Worm (Caenorhabditis elegans) whole organism, mixed stage, embryonic: ENCODE measurements around the gene ifc-1.

Experiments used
- M03D4.4 ChIP-seq: sonication (generic microtip); optimal IDR thresholded peaks from 2 replicates; lab custom pipeline; 2017; ENCODE audit warnings: mild to moderate bottlenecking, missing genetic modification characterization, missing compliant biosample characterization
- bed-3 ChIP-seq: fragments of 200-800 bp; sonication (Bioruptor generic); optimal IDR thresholded peaks from 3 replicates; lab custom pipeline; 2018; ENCODE audit warnings: mild to moderate bottlenecking, missing genetic modification characterization, moderate library complexity, missing compliant biosample characterization
- blmp-1 ChIP-seq: fragments of 150-350 bp; optimal IDR thresholded peaks from 2 replicates; lab custom pipeline; 2014; ENCODE audit warnings: missing biosample characterization, missing genetic modification characterization
- ceh-39 ChIP-seq: fragments of 150-350 bp; optimal IDR thresholded peaks from 2 replicates; lab custom pipeline; 2014; ENCODE audit warnings: missing biosample characterization, missing genetic modification characterization
- ceh-43 ChIP-seq: fragments of 200-800 bp; sonication (Bioruptor generic); optimal IDR thresholded peaks from 2 replicates; lab custom pipeline; 2018; ENCODE audit warnings: mild to moderate bottlenecking, missing genetic modification characterization, moderate library complexity, missing compliant biosample characterization
- ceh-83 ChIP-seq: fragments of 200-800 bp; sonication (Bioruptor generic); optimal IDR thresholded peaks from 2 replicates; lab custom pipeline; 2018; ENCODE audit warnings: mild to moderate bottlenecking, missing genetic modification characterization, missing compliant biosample characterization
- ces-1 ChIP-seq: fragments of 150-350 bp; optimal IDR thresholded peaks from 2 replicates; lab custom pipeline; 2014; ENCODE audit warnings: missing biosample characterization, missing genetic modification reagents, missing genetic modification characterization
- cnd-1 ChIP-seq: fragments of 200-800 bp; sonication (Bioruptor generic); optimal IDR thresholded peaks from 2 replicates; lab custom pipeline; 2018; ENCODE audit warnings: mild to moderate bottlenecking, missing genetic modification characterization, missing compliant biosample characterization
- drap-1 ChIP-seq: fragments of 200-800 bp; sonication (Bioruptor generic); optimal IDR thresholded peaks from 3 replicates; lab custom pipeline; 2018; ENCODE audit warnings: mild to moderate bottlenecking, missing genetic modification characterization, missing compliant biosample characterization
- elt-3 ChIP-seq: fragments of 150-350 bp; optimal IDR thresholded peaks from 2 replicates; lab custom pipeline; 2014; ENCODE audit warnings: missing biosample characterization, missing genetic modification characterization
- flh-1 ChIP-seq: fragments of 200-800 bp; sonication (Bioruptor generic); optimal IDR thresholded peaks from 2 replicates; lab custom pipeline; 2018; ENCODE audit warnings: mild to moderate bottlenecking, missing genetic modification characterization, moderate library complexity, missing compliant biosample characterization
- ham-2 ChIP-seq: fragments of 200-800 bp; sonication (Bioruptor generic); optimal IDR thresholded peaks from 2 replicates; lab custom pipeline; 2018; ENCODE audit warnings: mild to moderate bottlenecking, missing genetic modification characterization, missing compliant biosample characterization
- hlh-1 ChIP-seq: fragments of 150-350 bp; optimal IDR thresholded peaks from 2 replicates; lab custom pipeline; 2014; ENCODE audit warnings: missing biosample characterization, missing genetic modification reagents, missing genetic modification characterization
- lin-13 ChIP-seq: fragments of 150-350 bp; optimal IDR thresholded peaks from 2 replicates; lab custom pipeline; 2014; ENCODE audit warnings: missing biosample characterization, missing genetic modification characterization
- lin-32 ChIP-seq: fragments of 200-800 bp; sonication (Bioruptor generic); optimal IDR thresholded peaks from 2 replicates; lab custom pipeline; 2018; ENCODE audit warnings: mild to moderate bottlenecking, missing genetic modification characterization, missing compliant biosample characterization
- lsy-2 ChIP-seq: fragments of 150-350 bp; optimal IDR thresholded peaks from 2 replicates; lab custom pipeline; 2014; ENCODE audit warnings: missing biosample characterization, missing genetic modification characterization
- mab-5 ChIP-seq: fragments of 150-350 bp; optimal IDR thresholded peaks from 2 replicates; lab custom pipeline; 2014; ENCODE audit warnings: missing biosample characterization, missing genetic modification characterization
- mep-1 ChIP-seq: fragments of 150-350 bp; optimal IDR thresholded peaks from 2 replicates; lab custom pipeline; 2017; ENCODE audit warnings: missing biosample characterization, missing genetic modification reagents, missing genetic modification characterization, inconsistent platforms
- mls-2 ChIP-seq: sonication (generic microtip); optimal IDR thresholded peaks from 2 replicates; lab custom pipeline; 2016; ENCODE audit warnings: mild to moderate bottlenecking, missing genetic modification characterization, moderate library complexity, missing compliant biosample characterization
- nhr-12 ChIP-seq: fragments of 150-350 bp; optimal IDR thresholded peaks from 2 replicates; lab custom pipeline; 2014; ENCODE audit warnings: missing biosample characterization, missing genetic modification characterization
- nhr-2 ChIP-seq: fragments of 150-350 bp; optimal IDR thresholded peaks from 2 replicates; lab custom pipeline; 2014; ENCODE audit warnings: missing biosample characterization, missing genetic modification characterization
- nhr-28 ChIP-seq: fragments of 150-350 bp; optimal IDR thresholded peaks from 2 replicates; lab custom pipeline; 2014; ENCODE audit warnings: missing biosample characterization, missing genetic modification characterization
- nhr-76 ChIP-seq: sonication (generic microtip); optimal IDR thresholded peaks from 2 replicates; lab custom pipeline; 2017; ENCODE audit warnings: missing biosample characterization, missing genetic modification characterization
- pha-4 ChIP-seq: fragments of 150-350 bp; optimal IDR thresholded peaks from 2 replicates; lab custom pipeline; 2018; ENCODE audit warnings: missing biosample characterization, missing genetic modification reagents, missing genetic modification characterization
- sem-2 ChIP-seq: fragments of 200-800 bp; sonication (Bioruptor generic); optimal IDR thresholded peaks from 2 replicates; lab custom pipeline; 2018; ENCODE audit warnings: mild to moderate bottlenecking, missing genetic modification characterization, missing compliant biosample characterization
- snpc-4 ChIP-seq: fragments of 150-350 bp; optimal IDR thresholded peaks from 2 replicates; lab custom pipeline; 2014; ENCODE audit warnings: missing biosample characterization, missing genetic modification characterization
- sptf-1 ChIP-seq: sonication (generic microtip); optimal IDR thresholded peaks from 2 replicates; lab custom pipeline; 2017; ENCODE audit warnings: mild to moderate bottlenecking, missing genetic modification characterization, moderate library complexity, missing compliant biosample characterization
- unc-120 ChIP-seq: sonication (generic microtip); optimal IDR thresholded peaks from 2 replicates; lab custom pipeline; 2017; ENCODE audit warnings: missing genetic modification characterization, missing compliant biosample characterization; ENCODE audit not compliant: poor library complexity, severe bottlenecking
- unc-39 ChIP-seq: fragments of 150-350 bp; optimal IDR thresholded peaks from 2 replicates; lab custom pipeline; 2014; ENCODE audit warnings: missing biosample characterization, missing genetic modification characterization
- unc-62 ChIP-seq: fragments of 150-350 bp; optimal IDR thresholded peaks from 2 replicates; lab custom pipeline; 2014; ENCODE audit warnings: missing biosample characterization, missing genetic modification reagents, missing genetic modification characterization
- zip-8 ChIP-seq: fragments of 150-350 bp; optimal IDR thresholded peaks from 2 replicates; lab custom pipeline; 2014; ENCODE audit warnings: missing biosample characterization, missing genetic modification characterization
- ztf-11 ChIP-seq: fragments of 150-350 bp; optimal IDR thresholded peaks from 2 replicates; lab custom pipeline; 2014; ENCODE audit warnings: missing biosample characterization, missing genetic modification characterization

ifc-1 gene

DNA sequence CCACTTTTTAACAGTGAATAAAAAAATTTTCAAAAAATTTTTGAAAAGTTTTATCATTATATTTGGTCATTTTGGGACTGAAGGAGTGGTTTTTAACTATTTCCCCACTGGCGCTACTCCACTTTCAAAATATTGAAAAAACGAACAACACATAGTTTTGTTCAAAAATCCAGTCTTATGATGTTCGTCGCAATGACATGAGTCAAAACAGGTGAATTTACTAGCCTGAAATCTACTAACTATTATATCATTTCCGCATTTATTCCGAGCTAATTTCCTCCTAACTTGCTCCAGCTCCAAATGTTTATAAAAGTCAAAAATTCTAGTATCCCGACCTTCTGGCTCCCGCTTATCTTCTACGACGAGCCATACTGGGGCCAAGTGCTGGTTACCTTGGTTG lies 3.2 kb downstream of the ifc-1 start, which contains the start of gene sre-24:
Gene sre-24 (plus strand): TSS at position 301 of the 400 bp plus-strand sequence.
- TF ChIP-seq nhr-76 (tag; lab: Kevin White, UChicago) (no peak), nhr-12 (tag; lab: Kevin White, UChicago) (no peak), ham-2 (GFP tag; lab: Kevin White, UChicago) (no peak), drap-1 (GFP tag; lab: Kevin White, UChicago) (no peak), snpc-4 (tag; lab: Kevin White, UChicago) (no peak), lin-32 (GFP tag; lab: Kevin White, UChicago) (no peak), pha-4 (tag; lab: Kevin White, UChicago) (no peak), ztf-11 (tag; lab: Kevin White, UChicago) (no peak), mep-1 (tag; lab: Kevin White, UChicago) (no peak), bed-3 (GFP tag; lab: Kevin White, UChicago) (no peak), blmp-1 (no peak), hlh-1 (tag; lab: Kevin White, UChicago) (no peak)

DNA sequence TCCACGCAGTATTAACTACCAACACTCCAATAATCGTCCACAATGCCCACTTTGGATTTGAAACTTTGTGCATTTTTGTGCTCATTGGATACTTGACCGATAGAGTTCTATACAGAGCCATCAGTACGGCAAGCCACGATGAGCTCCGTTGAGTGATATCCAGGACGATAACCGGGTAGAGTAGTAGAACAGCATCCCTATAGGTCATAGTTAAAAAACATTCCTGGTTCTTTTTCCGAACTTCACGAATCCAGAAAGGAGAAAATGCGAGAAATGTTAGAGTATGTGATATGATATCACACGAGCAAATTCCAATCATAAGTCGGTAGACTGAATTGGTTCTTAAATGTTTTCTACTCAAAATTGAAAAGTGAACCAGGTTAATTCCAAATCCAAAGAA lies 7.1 kb downstream of the ifc-1 start:
- no peak for TF ChIP-seq lsy-2 (tag; lab: Kevin White, UChicago)
- no peak for TF ChIP-seq hlh-1 (tag; lab: Kevin White, UChicago)
- no peak for TF ChIP-seq drap-1 (GFP tag; lab: Kevin White, UChicago)
- no peak for TF ChIP-seq ceh-43 (GFP tag; lab: Kevin White, UChicago)
- no peak for TF ChIP-seq cnd-1
- no peak for TF ChIP-seq unc-62
- no peak for TF ChIP-seq ces-1 (GFP tag; lab: Kevin White, UChicago)
- TF ChIP-seq mep-1 (tag; lab: Kevin White, UChicago) = no peak
- no peak for TF ChIP-seq flh-1 (GFP tag; lab: Kevin White, UChicago)
- TF ChIP-seq, all 35 proteins: peak for 0

DNA sequence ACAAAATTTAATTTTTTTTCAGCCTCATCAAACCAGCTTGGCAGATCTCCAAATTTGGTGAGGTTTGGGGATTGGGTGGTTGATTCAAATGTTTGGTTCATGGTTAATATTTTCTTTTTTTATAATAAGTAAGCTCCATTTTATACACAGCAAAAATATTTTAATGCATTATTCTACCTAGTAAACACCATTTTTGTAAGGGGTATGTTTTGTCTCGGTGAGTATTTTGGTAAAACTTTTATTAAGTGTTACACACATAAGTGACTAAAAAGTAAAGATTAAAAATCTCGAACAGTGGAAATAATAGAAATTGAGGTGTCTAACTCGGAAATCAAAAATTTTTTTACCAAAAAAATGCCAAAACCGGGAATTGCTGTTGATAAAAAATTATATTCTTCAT lies 7.5 kb downstream of the ifc-1 start, which contains the start of gene srw-4:
Gene srw-4 (minus strand): TSS at position 101 of the 400 bp plus-strand sequence.
- TF ChIP-seq ceh-39 (tag; lab: Kevin White, UChicago) (no peak), lin-13 (no peak), sem-2 (GFP tag; lab: Kevin White, UChicago) (no peak), blmp-1 (no peak)

DNA sequence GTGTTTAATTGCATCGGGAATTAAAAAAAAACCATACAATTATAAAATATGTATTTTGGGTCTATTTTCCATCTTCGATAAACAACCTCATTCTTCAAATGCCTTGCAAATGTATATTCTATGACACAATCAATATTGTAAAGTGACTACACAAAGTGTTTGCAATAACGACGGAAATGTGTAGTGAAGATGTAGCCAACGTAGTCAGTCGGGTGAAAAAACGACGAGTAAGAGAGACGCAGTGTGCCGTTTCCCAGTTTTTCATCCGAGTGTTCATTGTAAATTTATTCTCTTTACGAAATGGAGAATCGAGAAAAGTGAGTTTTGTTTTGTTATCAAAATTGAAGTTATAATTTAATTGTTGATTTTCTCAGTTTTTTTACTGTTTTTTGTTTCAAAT lies 10.7 kb downstream of the ifc-1 start, which contains the start of gene F37B4.15:
Gene F37B4.15 (plus strand): TSS at position 301 of the 400 bp plus-strand sequence.
- TF ChIP-seq pha-4 (tag; lab: Kevin White, UChicago) (no peak), sem-2 (GFP tag; lab: Kevin White, UChicago) (no peak), ztf-11 (tag; lab: Kevin White, UChicago) (no peak), ham-2 (GFP tag; lab: Kevin White, UChicago) (no peak), ceh-43 (GFP tag; lab: Kevin White, UChicago) (no peak), ceh-83 (no peak), unc-39 (tag; lab: Kevin White, UChicago) (no peak), mls-2 (tag; lab: Kevin White, UChicago) (no peak), unc-62 (no peak), mab-5 (tag; lab: Kevin White, UChicago) (no peak), drap-1 (GFP tag; lab: Kevin White, UChicago) (no peak), lin-32 (GFP tag; lab: Kevin White, UChicago) (no peak), zip-8 (tag; lab: Kevin White, UChicago) (no peak), unc-120 (no peak), nhr-12 (tag; lab: Kevin White, UChicago) (no peak), blmp-1 (no peak), nhr-2 (tag; lab: Kevin White, UChicago) (no peak), lin-13 (no peak), flh-1 (GFP tag; lab: Kevin White, UChicago) (no peak)

DNA sequence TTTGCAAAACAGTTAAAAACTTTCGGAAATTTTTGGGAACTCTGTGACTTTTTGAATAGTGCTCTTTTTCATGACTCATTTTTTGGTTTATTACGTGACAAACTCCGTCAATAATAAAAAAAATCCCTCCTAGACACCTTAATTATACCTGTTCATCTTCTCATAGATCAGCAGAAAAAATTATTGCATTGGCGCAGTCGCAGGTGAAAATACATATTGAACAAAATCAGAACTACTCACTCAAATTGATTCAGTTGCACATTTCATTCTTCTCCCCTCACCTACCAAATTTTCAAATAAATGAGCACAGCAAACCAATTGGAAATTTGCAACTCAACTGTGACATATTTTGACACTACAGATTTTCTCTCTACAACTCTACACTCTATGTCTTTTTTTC lies 11.8 kb downstream of the ifc-1 start, which contains the start of gene srh-127:
Gene srh-127 (plus strand): TSS at position 301 of the 400 bp plus-strand sequence.
- no peak for TF ChIP-seq ceh-43 (GFP tag; lab: Kevin White, UChicago)
- TF ChIP-seq lin-32 (GFP tag; lab: Kevin White, UChicago) = no peak
- no peak for TF ChIP-seq elt-3 (tag; lab: Kevin White, UChicago)
- no peak for TF ChIP-seq ces-1 (GFP tag; lab: Kevin White, UChicago)
- no peak for TF ChIP-seq nhr-12 (tag; lab: Kevin White, UChicago)
- no peak for TF ChIP-seq nhr-28 (tag; lab: Kevin White, UChicago)
- TF ChIP-seq unc-39 (tag; lab: Kevin White, UChicago) = no peak
- TF ChIP-seq hlh-1 (tag; lab: Kevin White, UChicago) = no peak
- TF ChIP-seq blmp-1 = no peak
- no peak for TF ChIP-seq pha-4 (tag; lab: Kevin White, UChicago)
- no peak for TF ChIP-seq ceh-83
- no peak for TF ChIP-seq cnd-1
- no peak for TF ChIP-seq M03D4.4
- TF ChIP-seq unc-62 = no peak
- TF ChIP-seq sptf-1 (tag; lab: Kevin White, UChicago) = no peak
- TF ChIP-seq ztf-11 (tag; lab: Kevin White, UChicago) = no peak
- TF ChIP-seq mls-2 (tag; lab: Kevin White, UChicago) = no peak
- TF ChIP-seq snpc-4 (tag; lab: Kevin White, UChicago) = no peak
- no peak for TF ChIP-seq ceh-39 (tag; lab: Kevin White, UChicago)
